Fruit fly (Drosophila melanogaster) S2 (cell line): ENCODE data around the gene Dna2.

Source experiments
- CG8478 ChIP-seq: fragments of >200 bp; optimal IDR thresholded peaks from 2 replicates; lab custom pipeline; 2018
- CTCF ChIP-seq, 2 experiments: fragments of >200 bp; optimal IDR thresholded peaks; 2 replicates each; lab custom pipeline; 2018

dm6 chrX:9977305-9977704 is 33.0 kb upstream of the Dna2 start, which contains the start of gene CG43386:
- TF ChIP-seq CG8478 (lab: Kevin White, UChicago) (no peak), CTCF (optimal IDR thresholded peaks at IDR 0.05; lab: Kevin White, UChicago) (no peak)
